Worm (Caenorhabditis elegans): ENCODE measurements around the gene Y37E11B.1.

DNA sequence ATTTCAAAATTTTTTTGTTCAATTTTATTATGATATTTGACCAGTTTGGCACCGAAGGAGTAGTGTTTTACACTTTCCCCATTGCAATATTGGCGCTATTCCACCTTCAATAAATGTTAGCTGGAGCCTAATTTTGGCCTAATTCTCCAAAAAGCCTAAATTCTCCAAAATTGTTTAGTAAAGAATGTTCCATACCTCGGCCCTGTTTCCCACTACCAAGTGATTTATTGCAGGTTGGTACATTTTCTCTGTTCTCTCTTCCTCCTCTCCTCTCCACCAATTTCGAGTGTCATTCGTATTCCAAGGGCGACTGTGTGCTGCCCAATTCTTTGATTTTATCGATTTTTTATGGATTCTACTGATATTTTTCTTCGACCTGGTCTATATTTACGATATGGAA is 1.3 kb upstream of the Y37E11B.1 start, which contains the start of gene Y37E11B.2:
- no peak for TF ChIP-seq hpl-2 (GFP tag; optimal IDR thresholded peaks at IDR 0.05)
- no peak for TF ChIP-seq snpc-4 (tag; optimal IDR thresholded peaks at IDR 0.05)
- no peak for TF ChIP-seq lsy-2 (tag; optimal IDR thresholded peaks at IDR 0.05)
- no peak for TF ChIP-seq zag-1 (tag; optimal IDR thresholded peaks at IDR 0.05)
- no peak for TF ChIP-seq nhr-28 (tag; optimal IDR thresholded peaks at IDR 0.05)
- TF ChIP-seq ama-1 (optimal IDR thresholded peaks at IDR 0.05), result no peak
- TF ChIP-seq hlh-17 (GFP tag; optimal IDR thresholded peaks at IDR 0.05; ENCODE audit: borderline replicate concordance), result no peak
- no peak for TF ChIP-seq lin-35 (GFP tag; optimal IDR thresholded peaks at IDR 0.05)
- TF ChIP-seq nhr-76 (tag; optimal IDR thresholded peaks at IDR 0.05), result no peak
- TF ChIP-seq aly-2 (tag; optimal IDR thresholded peaks at IDR 0.05), result no peak
- no peak for TF ChIP-seq vab-15 (tag; optimal IDR thresholded peaks at IDR 0.05)
- no peak for TF ChIP-seq irx-1 (tag; optimal IDR thresholded peaks at IDR 0.05)

Data from whole organism, L1 larva.